Fruit fly (Drosophila melanogaster): Measurements from ENCODE around the gene mfrn.
A peak's percentile ranks its signal among the peaks of the same experiment; 100 is the strongest.

Gene mfrn

dm6 chr3R:27922673-27923175, 25.1 kb downstream of the mfrn start, which contains the start of gene RpL4 (continued):
- TF ChIP-seq CG11695 (GFP tag; IDR thresholded peaks at IDR 0.05) (peak; percentile 70), Ssrp (tag; optimal IDR thresholded peaks at IDR 0.05) (peak; percentile 40), chn (GFP tag; optimal IDR thresholded peaks at IDR 0.05) (peak; percentile 68), HLHmδ (GFP tag; optimal IDR thresholded peaks at IDR 0.05) (peak; percentile 99), Asciz (GFP tag; optimal IDR thresholded peaks at IDR 0.05) (peak; percentile 84), CG1603 (tag; optimal IDR thresholded peaks at IDR 0.05) (peak; percentile 79), twi (tag; optimal IDR thresholded peaks at IDR 0.05) (peak; percentile 51), CG8290 (GFP tag; optimal IDR thresholded peaks at IDR 0.05) (peak; percentile 85), CG8290 (tag; optimal IDR thresholded peaks at IDR 0.05) (peak; percentile 86 to 91), dan (GFP tag; IDR thresholded peaks at IDR 0.05) (no peak), CG1832 (GFP tag; optimal IDR thresholded peaks at IDR 0.05) (no peak), otp (GFP tag; IDR thresholded peaks at IDR 0.05) (peak; percentile 93), ham (GFP tag; IDR thresholded peaks at IDR 0.05) (no peak), Gug (GFP tag; IDR thresholded peaks at IDR 0.05) (no peak; the same call in 3 of the 4 replicates), CG3838 (GFP tag; optimal IDR thresholded peaks at IDR 0.05) (peak; percentile 77), esg (GFP tag; conservative IDR thresholded peaks at IDR 0.05) (peak; percentile 28; the same call in 1 of the 2 replicates), CG6765 (GFP tag; optimal IDR thresholded peaks at IDR 0.05) (peak; percentile 93), cato (GFP tag; optimal IDR thresholded peaks at IDR 0.05; ENCODE audit: borderline replicate concordance) (peak; percentile 62), hkb (optimal IDR thresholded peaks at IDR 0.05) (no peak), hkb (GFP tag; IDR thresholded peaks at IDR 0.05) (peak; percentile 84), Usf (GFP tag; optimal IDR thresholded peaks at IDR 0.05) (peak; percentile 72), gcm2 (GFP tag; optimal IDR thresholded peaks at IDR 0.05) (peak; percentile 79), grn (GFP tag; optimal IDR thresholded peaks at IDR 0.05) (peak; percentile 44), row (GFP tag; IDR thresholded peaks at IDR 0.05) (peak; percentile 73), fd3F (GFP tag; optimal IDR thresholded peaks at IDR 0.05) (peak; percentile 81), shn (GFP tag; optimal IDR thresholded peaks at IDR 0.05) (peak; percentile 77), CG15514 (GFP tag; optimal IDR thresholded peaks at IDR 0.05) (peak; percentile 83), HLH4C (GFP tag; IDR thresholded peaks at IDR 0.05; ENCODE audit: partially characterized antibody) (no peak), sisA (GFP tag; IDR thresholded peaks at IDR 0.05) (0 out of 2 replicates have a peak, but pooled peaks have one; percentile 11), Dbx (GFP tag; IDR thresholded peaks at IDR 0.05) (peak; percentile 80), HHEX (GFP tag; optimal IDR thresholded peaks at IDR 0.05) (peak; percentile 87), ind (GFP tag; optimal IDR thresholded peaks at IDR 0.05) (peak; percentile 53), CG30403 (GFP tag; optimal IDR thresholded peaks at IDR 0.05) (peak; percentile 60), Dll (GFP tag; IDR thresholded peaks at IDR 0.05; ENCODE audit: partially characterized antibody) (no peak), CG9727 (GFP tag; optimal IDR thresholded peaks at IDR 0.05) (peak; percentile 93), psq (GFP tag; optimal IDR thresholded peaks at IDR 0.05) (peak; percentile 57), CG9876 (GFP tag; optimal IDR thresholded peaks at IDR 0.05) (peak; percentile 71), Antp (GFP tag; optimal IDR thresholded peaks at IDR 0.05) (peak; percentile 53), sna (GFP tag; IDR thresholded peaks at IDR 0.05; ENCODE audit: partially characterized antibody) (no peak), CG2202 (tag; optimal IDR thresholded peaks at IDR 0.05) (peak; percentile 78), CG7839 (tag; optimal IDR thresholded peaks at IDR 0.05) (peak; percentile 81), br (optimal IDR thresholded peaks at IDR 0.05) (no peak), CG5180 (GFP tag; optimal IDR thresholded peaks at IDR 0.05) (peak; percentile 76), Ravus (GFP tag; IDR thresholded peaks at IDR 0.05) (no peak; the same call in 1 of the 2 replicates), CG16863 (GFP tag; optimal IDR thresholded peaks at IDR 0.05) (peak; percentile 61), danr (GFP tag; IDR thresholded peaks at IDR 0.05) (peak; percentile 39; the same call in 1 of the 2 replicates), zfh1 (GFP tag; IDR thresholded peaks at IDR 0.05) (peak; percentile 91), gcm (GFP tag; optimal IDR thresholded peaks at IDR 0.05) (peak; percentile 65), inv (GFP tag; IDR thresholded peaks at IDR 0.05; ENCODE audit: partially characterized antibody) (no peak), kah (GFP tag; optimal IDR thresholded peaks at IDR 0.05) (peak; percentile 75), Hmx (GFP tag; optimal IDR thresholded peaks at IDR 0.05) (peak; percentile 8)

Measured in whole organism, embryonic.